Worm (Caenorhabditis elegans) whole organism, L4 larva: ENCODE results near the gene M03C11.1.
A peak's percentile ranks its signal among the peaks of the same experiment; 100 is the strongest.

Experiments
- D1046.2 ChIP-seq: fragments of 200-800 bp; sonication (Bioruptor generic); IDR thresholded peaks from 2 replicates; pipeline ENCODE4 v1.3.6; 2022; ENCODE audit warnings: missing genetic modification characterization, missing compliant biosample characterization
- F10B5.3 ChIP-seq: sonication (generic microtip); optimal IDR thresholded peaks from 2 replicates; lab custom pipeline; 2016; ENCODE audit warnings: mild to moderate bottlenecking, missing genetic modification characterization, missing compliant biosample characterization
- F37D6.2 ChIP-seq: sonication (generic microtip); optimal IDR thresholded peaks from 2 replicates; lab custom pipeline; 2016; ENCODE audit warnings: mild to moderate bottlenecking, missing genetic modification characterization, missing compliant biosample characterization
- R02D3.7 ChIP-seq: fragments of 150-350 bp; sonication (generic microtip); optimal IDR thresholded peaks from 3 replicates; lab custom pipeline; 2014; ENCODE audit warnings: missing biosample characterization, missing genetic modification characterization
- T26A8.4 ChIP-seq: fragments of 200-800 bp; sonication (Bioruptor generic); IDR thresholded peaks from 2 replicates; pipeline ENCODE4 v1.3.6; 2022; ENCODE audit warnings: missing genetic modification characterization, missing compliant biosample characterization
- Y5F2A.4 ChIP-seq: fragments of 200-800 bp; sonication (Bioruptor generic); optimal IDR thresholded peaks from 2 replicates; lab custom pipeline; 2018; ENCODE audit warnings: mild to moderate bottlenecking, missing genetic modification characterization, missing compliant biosample characterization
- ZK546.5 ChIP-seq, 2 experiments: sonication (generic microtip); optimal IDR thresholded peaks; 2 replicates each; lab custom pipeline; 2017; ENCODE audit warnings: missing biosample characterization in 2 of 2, missing genetic modification characterization in 2 of 2
- aha-1 ChIP-seq: fragments of 150-350 bp; peaks from one replicate; lab custom pipeline; 2014; ENCODE audit warnings: missing biosample characterization, missing genetic modification characterization
- aly-2 ChIP-seq: sonication (generic microtip); optimal IDR thresholded peaks from 2 replicates; lab custom pipeline; 2018; ENCODE audit warnings: missing biosample characterization, missing genetic modification characterization
- arid-1 ChIP-seq: fragments of 200-800 bp; sonication (Bioruptor generic); conservative IDR thresholded peaks from 2 replicates; pipeline ENCODE4 v1.3.6; 2022; ENCODE audit warnings: missing genetic modification reagents, missing genetic modification characterization, missing compliant biosample characterization
- ceh-28 ChIP-seq: fragments of 150-350 bp; optimal IDR thresholded peaks from 2 replicates; lab custom pipeline; 2014; ENCODE audit warnings: missing biosample characterization, missing genetic modification reagents, missing genetic modification characterization
- ceh-32 ChIP-seq: sonication (generic microtip); optimal IDR thresholded peaks from 2 replicates; lab custom pipeline; 2016; ENCODE audit warnings: mild to moderate bottlenecking, missing genetic modification characterization, missing compliant biosample characterization; ENCODE audit not compliant: poor library complexity
- ceh-44 ChIP-seq: fragments of 200-800 bp; sonication (Bioruptor generic); IDR thresholded peaks from 2 replicates; pipeline ENCODE4 v1.3.6; 2022; ENCODE audit warnings: missing genetic modification reagents, missing genetic modification characterization, missing compliant biosample characterization
- ceh-62 ChIP-seq: sonication (generic microtip); optimal IDR thresholded peaks from 2 replicates; lab custom pipeline; 2017; ENCODE audit warnings: missing biosample characterization, missing genetic modification characterization
- daf-16 ChIP-seq, 3 experiments: sonication (generic microtip); optimal IDR thresholded peaks; 2 replicates each; lab custom pipeline; 2016 to 2017; ENCODE audit warnings: missing genetic modification characterization in 3 of 3, missing genetic modification reagents in 3 of 3, mild to moderate bottlenecking in 2 of 3, missing compliant biosample characterization in 2 of 3, missing biosample characterization in 1 of 3, moderate library complexity in 1 of 3
- dmd-6 ChIP-seq: fragments of 200-800 bp; sonication (Bioruptor generic); IDR thresholded peaks from 2 replicates; pipeline ENCODE4 v1.3.6; 2022; ENCODE audit warnings: missing genetic modification reagents, missing genetic modification characterization, missing compliant biosample characterization
- dmd-8 ChIP-seq: fragments of 200-800 bp; sonication (Bioruptor generic); IDR thresholded peaks from 2 replicates; pipeline ENCODE4 v1.3.6; 2022; ENCODE audit warnings: missing genetic modification characterization, missing compliant biosample characterization
- dve-1 ChIP-seq: sonication (generic microtip); optimal IDR thresholded peaks from 2 replicates; lab custom pipeline; 2017; ENCODE audit warnings: antibody characterized with exemption, mild to moderate bottlenecking, missing genetic modification characterization, missing compliant biosample characterization; ENCODE audit not compliant: insufficient read depth
- fkh-10 ChIP-seq: fragments of 150-350 bp; optimal IDR thresholded peaks from 2 replicates; lab custom pipeline; 2014; ENCODE audit warnings: missing biosample characterization, missing genetic modification reagents, missing genetic modification characterization
- hlh-11 ChIP-seq: fragments of 200-800 bp; sonication (Bioruptor generic); optimal IDR thresholded peaks from 2 replicates; lab custom pipeline; 2018; ENCODE audit warnings: mild to moderate bottlenecking, missing genetic modification characterization, missing compliant biosample characterization
- hlh-30 ChIP-seq: sonication (generic microtip); optimal IDR thresholded peaks from 2 replicates; lab custom pipeline; 2017; ENCODE audit warnings: antibody characterized with exemption, mild to moderate bottlenecking, missing genetic modification characterization, missing compliant biosample characterization; ENCODE audit not compliant: insufficient read depth
- hmg-1.1 ChIP-seq: fragments of 200-800 bp; sonication (Bioruptor generic); IDR thresholded peaks from 2 replicates; pipeline ENCODE4 v1.3.6; 2022; ENCODE audit warnings: missing genetic modification reagents, missing genetic modification characterization, missing compliant biosample characterization
- jun-1 ChIP-seq: fragments of 150-350 bp; optimal IDR thresholded peaks from 2 replicates; lab custom pipeline; 2014; ENCODE audit warnings: missing biosample characterization, missing genetic modification reagents, missing genetic modification characterization
- lin-15B ChIP-seq: fragments of 150-350 bp; sonication (generic microtip); optimal IDR thresholded peaks from 3 replicates; lab custom pipeline; 2014; ENCODE audit warnings: missing biosample characterization, missing genetic modification characterization
- lin-29 ChIP-seq: fragments of 200-800 bp; sonication (Bioruptor generic); IDR thresholded peaks from 2 replicates; pipeline ENCODE4 v1.3.6; 2022; ENCODE audit warnings: missing genetic modification reagents, missing genetic modification characterization, missing compliant biosample characterization
- lin-38 ChIP-seq: fragments of 200-800 bp; sonication (Bioruptor generic); IDR thresholded peaks from 2 replicates; pipeline ENCODE4 v1.3.6; 2022; ENCODE audit warnings: missing genetic modification reagents, missing genetic modification characterization, missing compliant biosample characterization
- mes-2 ChIP-seq: sonication (generic microtip); optimal IDR thresholded peaks from 2 replicates; lab custom pipeline; 2016; ENCODE audit warnings: missing genotype, mild to moderate bottlenecking, missing genetic modification characterization, missing compliant biosample characterization; ENCODE audit not compliant: poor library complexity, severe bottlenecking
- nhr-10 ChIP-seq: fragments of 150-350 bp; optimal IDR thresholded peaks from 2 replicates; lab custom pipeline; 2014; ENCODE audit warnings: missing biosample characterization, missing genetic modification characterization
- nhr-102 ChIP-seq: sonication (generic microtip); optimal IDR thresholded peaks from 2 replicates; lab custom pipeline; 2016; ENCODE audit warnings: mild to moderate bottlenecking, missing genetic modification characterization, moderate library complexity, missing compliant biosample characterization
- nhr-111 ChIP-seq: fragments of 200-800 bp; sonication (Bioruptor generic); optimal IDR thresholded peaks from 2 replicates; lab custom pipeline; 2018; ENCODE audit warnings: mild to moderate bottlenecking, missing genetic modification characterization, missing compliant biosample characterization
- nhr-28 ChIP-seq: fragments of 150-350 bp; optimal IDR thresholded peaks from 2 replicates; lab custom pipeline; 2014; ENCODE audit warnings: missing biosample characterization, missing genetic modification characterization
- nhr-41 ChIP-seq: fragments of 200-800 bp; sonication (Bioruptor generic); IDR thresholded peaks from 2 replicates; pipeline ENCODE4 v1.3.6; 2022; ENCODE audit warnings: missing genetic modification reagents, missing genetic modification characterization, missing compliant biosample characterization
- nhr-42 ChIP-seq: fragments of 200-800 bp; sonication (Bioruptor generic); IDR thresholded peaks from 2 replicates; pipeline ENCODE4 v1.3.6; 2022; ENCODE audit warnings: missing genetic modification characterization, missing compliant biosample characterization
- nhr-77 ChIP-seq: fragments of 150-350 bp; optimal IDR thresholded peaks from 2 replicates; lab custom pipeline; 2014; ENCODE audit warnings: missing biosample characterization, missing genetic modification characterization
- pha-4 ChIP-seq, 2 experiments: fragments of 150-350 bp in 1 of 2; fragments of 200-800 bp in 1 of 2; sonication (Bioruptor generic) in 1 of 2; IDR thresholded peaks in 1 of 2; optimal IDR thresholded peaks in 1 of 2; 2 replicates each; pipeline versions ENCODE4 v1.3.6 to Lab custom; 2014 to 2022; ENCODE audit warnings: missing genetic modification characterization in 2 of 2, missing genetic modification reagents in 2 of 2, missing biosample characterization in 1 of 2, missing compliant biosample characterization in 1 of 2
- php-3 ChIP-seq: fragments of 200-800 bp; sonication (Bioruptor generic); IDR thresholded peaks from 2 replicates; pipeline ENCODE4 v1.3.6; 2022; ENCODE audit warnings: missing genetic modification reagents, missing genetic modification characterization, missing compliant biosample characterization
- rbr-2 ChIP-seq: sonication (generic microtip); optimal IDR thresholded peaks from 2 replicates; lab custom pipeline; 2016; ENCODE audit warnings: missing genotype, missing genetic modification characterization, missing compliant biosample characterization
- sdz-12 ChIP-seq: fragments of 200-800 bp; sonication (Bioruptor generic); optimal IDR thresholded peaks from 2 replicates; lab custom pipeline; 2018; ENCODE audit warnings: mild to moderate bottlenecking, missing genetic modification characterization, missing compliant biosample characterization
- snpc-4 ChIP-seq: fragments of 150-350 bp; optimal IDR thresholded peaks from 2 replicates; lab custom pipeline; 2014; ENCODE audit warnings: missing biosample characterization, missing genetic modification characterization
- spr-1 ChIP-seq: sonication (generic microtip); optimal IDR thresholded peaks from 2 replicates; lab custom pipeline; 2016; ENCODE audit warnings: mild to moderate bottlenecking, missing genetic modification characterization, missing compliant biosample characterization
- unc-130 ChIP-seq: sonication (generic microtip); optimal IDR thresholded peaks from 2 replicates; lab custom pipeline; 2016; ENCODE audit warnings: missing genetic modification reagents, missing genetic modification characterization, missing compliant biosample characterization
- unc-39 ChIP-seq: sonication (generic microtip); optimal IDR thresholded peaks from 2 replicates; lab custom pipeline; 2017; ENCODE audit warnings: missing biosample characterization, missing genetic modification characterization
- unc-62 ChIP-seq, 3 experiments: fragments of 150-350 bp in 1 of 3; sonication (generic microtip); optimal IDR thresholded peaks in 2 of 3; peaks in 1 of 3; 1 replicate in 1 of 3; 2 replicates in 2 of 3; lab custom pipeline; 2014 to 2017; ENCODE audit warnings: missing biosample characterization in 3 of 3, missing genetic modification characterization in 3 of 3, missing genetic modification reagents in 3 of 3, missing genotype in 1 of 3
- zag-1 ChIP-seq: fragments of 150-350 bp; optimal IDR thresholded peaks from 2 replicates; lab custom pipeline; 2014; ENCODE audit warnings: missing biosample characterization, missing genetic modification characterization
- zip-2 ChIP-seq: fragments of 150-350 bp; optimal IDR thresholded peaks from 2 replicates; lab custom pipeline; 2014; ENCODE audit warnings: missing biosample characterization, missing genetic modification characterization

The M03C11.1 gene

ce11 chrIII:10415822-10416221, 19.9 kb upstream of the M03C11.1 start, which contains the start of gene ymel-1 (continued):
- TF ChIP-seq arid-1 (GFP tag; lab: Robert Waterston, UW) (peak; percentile 46; the same call in 1 of the 2 replicates), aly-2 (tag; lab: Kevin White, UChicago) (no peak), fkh-10 (GFP tag; lab: Kevin White, UChicago) (no peak), F10B5.3 (tag; lab: Kevin White, UChicago) (no peak), sdz-12 (GFP tag; lab: Kevin White, UChicago) (no peak), nhr-42 (GFP tag; lab: Robert Waterston, UW) (no peak), unc-130 (no peak), pha-4 (GFP tag; IDR thresholded peaks at IDR 0.05; lab: Robert Waterston, UW) (0 out of 2 replicates have a peak, but pooled peaks have one; percentile 11), pha-4 (tag; optimal IDR thresholded peaks at IDR 0.05; lab: Kevin White, UChicago) (no peak), zag-1 (tag; lab: Kevin White, UChicago) (no peak), unc-39 (no peak), ceh-32 (tag; lab: Kevin White, UChicago) (no peak), unc-62 (GFP tag; optimal IDR thresholded peaks at IDR 0.05 in 1 of 2; lab: Kevin White, UChicago) (no peak), unc-62 (tag; optimal IDR thresholded peaks at IDR 0.05; lab: Kevin White, UChicago) (no peak), nhr-102 (peak; percentile 35), lin-15B (tag; lab: Kevin White, UChicago) (no peak), nhr-41 (GFP tag; lab: Robert Waterston, UW) (no peak), ceh-44 (GFP tag; lab: Robert Waterston, UW) (no peak), daf-16 (GFP tag; optimal IDR thresholded peaks at IDR 0.05; lab: Kevin White, UChicago) (no peak), daf-16 (tag; optimal IDR thresholded peaks at IDR 0.05; lab: Kevin White, UChicago) (peak; percentile 7), Y5F2A.4 (GFP tag; lab: Kevin White, UChicago) (no peak), php-3 (no peak), nhr-10 (tag; lab: Kevin White, UChicago) (no peak), dve-1 (peak; percentile 40), rbr-2 (tag; lab: Kevin White, UChicago) (peak; percentile 16), jun-1 (no peak), nhr-77 (peak; percentile 34), T26A8.4 (GFP tag; lab: Robert Waterston, UW) (no peak; the same call in 1 of the 2 replicates), mes-2 (tag; lab: Kevin White, UChicago) (peak; percentile 67), dmd-8 (no peak), spr-1 (tag; lab: Kevin White, UChicago) (no peak), aha-1 (peak; percentile 88), ceh-62 (no peak), D1046.2 (no peak), hlh-11 (tag; lab: Kevin White, UChicago) (peak; percentile 47), F37D6.2 (no peak), nhr-111 (GFP tag; lab: Kevin White, UChicago) (no peak), lin-29 (GFP tag; lab: Robert Waterston, UW) (no peak), hlh-30 (tag; lab: Kevin White, UChicago) (peak; percentile 87), nhr-28 (tag; lab: Kevin White, UChicago) (no peak), dmd-6 (GFP tag; lab: Robert Waterston, UW) (peak; percentile 19; the same call in 1 of the 2 replicates), hmg-1.1 (GFP tag; lab: Robert Waterston, UW) (no peak), ZK546.5 (tag; optimal IDR thresholded peaks at IDR 0.05; lab: Kevin White, UChicago) (no peak), ceh-28 (tag; lab: Kevin White, UChicago) (no peak), lin-38 (peak; percentile 90), R02D3.7 (tag; lab: Kevin White, UChicago) (no peak), zip-2 (no peak), snpc-4 (tag; lab: Kevin White, UChicago) (no peak)
